Fruit fly (Drosophila melanogaster): ENCODE measurements around the gene CG34174.

Gene CG34174

dm6 chr2L:2180120-2180539 lies 33.9 kb upstream of the CG34174 start (continued):
- TF ChIP-seq tgo (GFP tag; IDR thresholded peaks at IDR 0.05) = peak; percentile 90
- TF ChIP-seq CG12299 (tag; optimal IDR thresholded peaks at IDR 0.05) = peak; percentile 81
- TF ChIP-seq Dbx (GFP tag; IDR thresholded peaks at IDR 0.05) = peak; percentile 84
- TF ChIP-seq CG8944 (GFP tag; optimal IDR thresholded peaks at IDR 0.05) = peak; percentile 57
- peak; percentile 34 for TF ChIP-seq disco-r (GFP tag; optimal IDR thresholded peaks at IDR 0.05)
- peak; percentile 86 for TF ChIP-seq CG10959 (GFP tag; IDR thresholded peaks at IDR 0.05)
- peak; percentile 94 for TF ChIP-seq CG8388 (GFP tag; optimal IDR thresholded peaks at IDR 0.05)
- peak; percentile 73 for TF ChIP-seq CG8290 (GFP tag; optimal IDR thresholded peaks at IDR 0.05)
- peak; percentile 26 to 81 for TF ChIP-seq CG8290 (tag; optimal IDR thresholded peaks at IDR 0.05)
- TF ChIP-seq caup (GFP tag; optimal IDR thresholded peaks at IDR 0.05; ENCODE audit: severe bottlenecking) = peak; percentile 80
- TF ChIP-seq CHES-1-like (GFP tag; optimal IDR thresholded peaks at IDR 0.05) = peak; percentile 54
- TF ChIP-seq corto (GFP tag; optimal IDR thresholded peaks at IDR 0.05) = no peak
- no peak for TF ChIP-seq inv (GFP tag; IDR thresholded peaks at IDR 0.05; ENCODE audit: partially characterized antibody)
- peak; percentile 56; the same call in 1 of the 2 replicates for TF ChIP-seq dan (GFP tag; IDR thresholded peaks at IDR 0.05)
- peak; percentile 93 for TF ChIP-seq dmrt11E (tag; optimal IDR thresholded peaks at IDR 0.05)
- TF ChIP-seq NK7.1 (GFP tag; optimal IDR thresholded peaks at IDR 0.05) = peak; percentile 61
- peak; percentile 49 for TF ChIP-seq psq (GFP tag; optimal IDR thresholded peaks at IDR 0.05)
- peak; percentile 38 for TF ChIP-seq maf-S (GFP tag; optimal IDR thresholded peaks at IDR 0.05)
- peak; percentile 42; the same call in 1 of the 2 replicates for TF ChIP-seq CG10321 (GFP tag; IDR thresholded peaks at IDR 0.05)
- TF ChIP-seq CG17328 (GFP tag; IDR thresholded peaks at IDR 0.05) = peak; percentile 93
- TF ChIP-seq Dll (GFP tag; IDR thresholded peaks at IDR 0.05; ENCODE audit: partially characterized antibody) = no peak
- peak; percentile 87 for TF ChIP-seq HHEX (GFP tag; optimal IDR thresholded peaks at IDR 0.05)
- peak; percentile 75 for TF ChIP-seq Hsf (GFP tag; optimal IDR thresholded peaks at IDR 0.05)
- TF ChIP-seq CG31224 (GFP tag; IDR thresholded peaks at IDR 0.05) = peak; percentile 79
- peak; percentile 66 for TF ChIP-seq wek (GFP tag; optimal IDR thresholded peaks at IDR 0.05)
- peak; percentile 82 for TF ChIP-seq fd64A (GFP tag; optimal IDR thresholded peaks at IDR 0.05)
- TF ChIP-seq CG2116 (GFP tag; optimal IDR thresholded peaks at IDR 0.05) = peak; percentile 20
- TF ChIP-seq tin (GFP tag; optimal IDR thresholded peaks at IDR 0.05) = peak; percentile 91
- TF ChIP-seq Max (GFP tag; optimal IDR thresholded peaks at IDR 0.05) = peak; percentile 82
- TF ChIP-seq lmd (GFP tag; IDR thresholded peaks at IDR 0.05) = peak; percentile 91
- peak; percentile 91 for TF ChIP-seq salm (tag; optimal IDR thresholded peaks at IDR 0.05)
- peak; percentile 81 for TF ChIP-seq wdn (GFP tag; IDR thresholded peaks at IDR 0.05)
- peak; percentile 91 for TF ChIP-seq stc (GFP tag; IDR thresholded peaks at IDR 0.05)
- TF ChIP-seq oc (tag; optimal IDR thresholded peaks at IDR 0.05) = peak; percentile 94
- peak; percentile 89 for TF ChIP-seq D19A (tag; optimal IDR thresholded peaks at IDR 0.05)
- peak; percentile 73; the same call in 1 of the 2 replicates for TF ChIP-seq CG16779 (GFP tag; IDR thresholded peaks at IDR 0.05)
- peak; percentile 91 for TF ChIP-seq CG2875 (GFP tag; optimal IDR thresholded peaks at IDR 0.05)
- TF ChIP-seq crol (GFP tag; IDR thresholded peaks at IDR 0.05) = peak; percentile 68
- TF ChIP-seq slp2 (GFP tag; optimal IDR thresholded peaks at IDR 0.05) = peak; percentile 71
- TF ChIP-seq cas (GFP tag; IDR thresholded peaks at IDR 0.05) = peak; percentile 37; the same call in 1 of the 2 replicates
- TF ChIP-seq Eip74EF (GFP tag; optimal IDR thresholded peaks at IDR 0.05) = peak in 1 of 2 experiments; percentile 92
- peak; percentile 92 for TF ChIP-seq otp (GFP tag; IDR thresholded peaks at IDR 0.05)
- TF ChIP-seq Atf6 (GFP tag; IDR thresholded peaks at IDR 0.05) = peak; percentile 87
- no peak for TF ChIP-seq fru (optimal IDR thresholded peaks at IDR 0.05)
- peak; percentile 85 for TF ChIP-seq CG7556 (GFP tag; optimal IDR thresholded peaks at IDR 0.05)
- TF ChIP-seq CG1603 (tag; optimal IDR thresholded peaks at IDR 0.05) = peak; percentile 91
- peak; percentile 18 for TF ChIP-seq Sry-β (GFP tag; optimal IDR thresholded peaks at IDR 0.05)
- TF ChIP-seq CG32772 (GFP tag; IDR thresholded peaks at IDR 0.05) = peak; percentile 90
- no peak for TF ChIP-seq Kr (GFP tag; optimal IDR thresholded peaks at IDR 0.05)
- TF ChIP-seq CG17568 (GFP tag; optimal IDR thresholded peaks at IDR 0.05) = peak; percentile 81
- TF ChIP-seq Adf1 (GFP tag; IDR thresholded peaks at IDR 0.05) = peak; percentile 48

Measured in whole organism, embryonic.